Worm (Caenorhabditis elegans) whole organism, L4 larva: ENCODE measurements around the gene T02C1.1.

Experiments used
- R02D3.7 ChIP-seq: fragments of 150-350 bp; sonication (generic microtip); optimal IDR thresholded peaks from 3 replicates; lab custom pipeline; 2014; ENCODE audit warnings: missing biosample characterization, missing genetic modification characterization
- ama-1 ChIP-seq: fragments of 150-350 bp; optimal IDR thresholded peaks from 2 replicates; lab custom pipeline; 2014; ENCODE audit warnings: inconsistent platforms, mixed read lengths
- lin-13 ChIP-seq: fragments of 150-350 bp; optimal IDR thresholded peaks from 2 replicates; lab custom pipeline; 2014; ENCODE audit warnings: missing biosample characterization, missing genetic modification reagents, missing genetic modification characterization
- mdl-1 ChIP-seq, 2 experiments: fragments of 150-350 bp in 1 of 2; sonication (generic microtip) in 1 of 2; optimal IDR thresholded peaks; 2 replicates each; lab custom pipeline; 2014 to 2017; ENCODE audit warnings: missing biosample characterization in 2 of 2, missing genetic modification characterization in 2 of 2
- nhr-28 ChIP-seq: fragments of 150-350 bp; optimal IDR thresholded peaks from 2 replicates; lab custom pipeline; 2014; ENCODE audit warnings: missing biosample characterization, missing genetic modification characterization

ce11 chrIII:9236228-9236627 is 11.1 kb upstream of the T02C1.1 start, which contains the start of gene T23G5.2:
- TF ChIP-seq ama-1: no peak
- TF ChIP-seq mdl-1 (tag; optimal IDR thresholded peaks at IDR 0.05; lab: Kevin White, UChicago): no peak
- TF ChIP-seq lin-13: no peak
- no peak for TF ChIP-seq nhr-28 (tag; lab: Kevin White, UChicago)
- TF ChIP-seq R02D3.7 (tag; lab: Kevin White, UChicago): no peak
